Worm (Caenorhabditis elegans) whole organism, L3 larva: ENCODE results near the gene F14E5.8.

Source experiments
- ceh-16 ChIP-seq: sonication (generic microtip); optimal IDR thresholded peaks from 2 replicates; lab custom pipeline; 2017; ENCODE audit warnings: missing biosample characterization, missing genetic modification characterization
- nhr-11 ChIP-seq: fragments of 150-350 bp; optimal IDR thresholded peaks from 2 replicates; lab custom pipeline; 2014; ENCODE audit warnings: missing biosample characterization, missing genetic modification characterization
- nhr-237 ChIP-seq: fragments of 150-350 bp; optimal IDR thresholded peaks from 2 replicates; lab custom pipeline; 2014; ENCODE audit warnings: missing biosample characterization, missing genetic modification characterization
- nhr-76 ChIP-seq: fragments of 150-350 bp; sonication (generic microtip); optimal IDR thresholded peaks from 5 replicates; lab custom pipeline; 2014; ENCODE audit warnings: missing biosample characterization, missing genetic modification characterization
- unc-62 ChIP-seq: fragments of 150-350 bp; sonication (generic microtip); optimal IDR thresholded peaks from 4 replicates; lab custom pipeline; 2014; ENCODE audit warnings: missing biosample characterization, missing genetic modification reagents, missing genetic modification characterization

DNA sequence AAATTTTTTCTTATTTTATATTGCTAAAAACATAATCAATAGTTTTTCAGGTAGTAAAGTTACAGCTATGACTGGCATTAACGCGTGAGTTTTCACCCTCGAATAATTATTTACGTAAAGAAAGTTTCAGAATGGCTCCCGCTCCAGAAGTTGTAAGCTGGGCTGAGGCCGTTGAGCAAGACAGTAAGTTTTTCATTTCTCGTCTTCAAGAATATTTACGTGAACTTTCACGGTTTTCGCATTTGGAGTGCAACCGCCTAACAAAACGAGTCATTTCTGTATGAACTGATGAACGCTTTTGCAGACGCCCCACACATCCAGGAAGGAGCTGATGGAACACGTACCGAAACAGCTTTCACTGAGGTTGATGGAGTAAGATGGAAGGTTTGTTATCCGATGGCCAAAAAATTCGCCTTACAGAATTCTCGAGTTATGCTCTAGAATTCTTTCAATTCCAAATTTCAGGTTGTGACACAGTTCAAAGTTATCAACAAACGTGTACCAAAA lies 22.9 kb downstream of the F14E5.8 start, which contains the start of gene eif-3.G:
- TF ChIP-seq nhr-237 (tag; lab: Kevin White, UChicago): no peak
- TF ChIP-seq unc-62 (GFP tag; lab: Kevin White, UChicago): no peak
- TF ChIP-seq nhr-76: no peak
- no peak for TF ChIP-seq nhr-11 (tag; lab: Kevin White, UChicago)
- TF ChIP-seq ceh-16 (tag; lab: Kevin White, UChicago): no peak
